Worm (Caenorhabditis elegans): ENCODE results near the gene rbmx-2.

- TF ChIP-seq pha-4 (tag; optimal IDR thresholded peaks at IDR 0.05), result no peak
- TF ChIP-seq elt-3 (tag; optimal IDR thresholded peaks at IDR 0.05), result no peak
- no peak for TF ChIP-seq ceh-9 (tag; optimal IDR thresholded peaks at IDR 0.05)
Observed at ce11 chrII:6165152-6165551, 31.6 kb downstream of the rbmx-2 start.

All from whole organism, L3 larva.